Fruit fly (Drosophila melanogaster) Kc167 (cell line): ENCODE measurements around the gene Ctl2.

Experiments
- Myc ChIP-seq: fragments of >200 bp; optimal IDR thresholded peaks from 2 replicates; lab custom pipeline; 2017; ENCODE audit warnings: missing external identifiers
- Sin3A ChIP-seq: fragments of >200 bp; optimal IDR thresholded peaks from 2 replicates; lab custom pipeline; 2018; ENCODE audit warnings: missing external identifiers

DNA sequence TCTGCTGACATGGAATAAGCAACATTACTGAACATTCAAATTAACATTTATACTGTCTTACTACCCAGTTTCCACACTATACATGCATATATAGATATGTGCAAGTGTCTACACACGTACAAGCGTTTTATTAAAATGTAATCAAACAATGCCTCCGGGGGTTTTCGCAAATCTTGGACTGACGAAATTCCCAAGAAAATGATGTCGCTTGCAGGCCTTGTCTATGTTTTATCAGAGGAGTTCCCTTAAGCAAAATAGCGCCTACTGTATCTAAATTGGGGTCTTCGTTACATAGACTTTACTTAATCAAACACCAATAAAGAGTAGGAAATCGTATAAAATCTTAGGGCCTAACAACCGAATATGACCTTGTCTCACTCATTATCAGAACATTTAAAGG lies 36.5 kb downstream of the Ctl2 start:
- TF ChIP-seq Myc (lab: Kevin White, UChicago), result no peak
- TF ChIP-seq Sin3A (lab: Kevin White, UChicago), result no peak
